Fruit fly (Drosophila melanogaster) whole organism, embryonic: Measurements from ENCODE around the gene CG15629.
A peak's percentile ranks its signal among the peaks of the same experiment; 100 is the strongest.

Experiments used
- Antp ChIP-seq: fragments of 200-800 bp; sonication (Bioruptor generic); optimal IDR thresholded peaks from 3 replicates; lab custom pipeline; 2016; ENCODE audit warnings: missing biosample characterization, missing genetic modification characterization
- Atf-2 ChIP-seq: fragments of 200-800 bp; sonication (Bioruptor generic); optimal IDR thresholded peaks from 2 replicates; lab custom pipeline; 2016; ENCODE audit warnings: missing biosample characterization, missing genetic modification characterization
- Atf3 ChIP-seq: fragments of 200-800 bp; sonication (Bioruptor generic); optimal IDR thresholded peaks from 3 replicates; lab custom pipeline; 2016; ENCODE audit warnings: missing biosample characterization, missing genetic modification characterization
- Bdp1 ChIP-seq: fragments of 200-800 bp; sonication (Bioruptor generic); optimal IDR thresholded peaks from 3 replicates; lab custom pipeline; 2016; ENCODE audit warnings: missing biosample characterization, missing genetic modification characterization
- CG10543 ChIP-seq: fragments of 200-800 bp; sonication (Bioruptor generic); optimal IDR thresholded peaks from 3 replicates; lab custom pipeline; 2017; ENCODE audit warnings: missing biosample characterization, mild to moderate bottlenecking, missing genetic modification characterization, moderate library complexity
- CG10654 ChIP-seq: fragments of 200-800 bp; sonication (Bioruptor generic); optimal IDR thresholded peaks from 2 replicates; lab custom pipeline; 2016; ENCODE audit warnings: missing biosample characterization, missing genetic modification characterization
- CG11247 ChIP-seq: fragments of 200-800 bp; sonication (Bioruptor generic); IDR thresholded peaks from 2 replicates; pipeline ENCODE4 v1.3.6; 2022; ENCODE audit warnings: missing biosample characterization, missing genetic modification characterization
- CG11695 ChIP-seq: fragments of 200-800 bp; sonication (Bioruptor generic); IDR thresholded peaks from 3 replicates; pipeline ENCODE4 v1.3.6; 2022; ENCODE audit warnings: missing biosample characterization, missing genetic modification characterization
- CG11723 ChIP-seq: fragments of 200-800 bp; sonication (Bioruptor generic); optimal IDR thresholded peaks from 2 replicates; lab custom pipeline; 2017; ENCODE audit warnings: missing biosample characterization, mild to moderate bottlenecking, missing genetic modification characterization
- CG12236 ChIP-seq: fragments of 200-800 bp; sonication (Bioruptor generic); optimal IDR thresholded peaks from 2 replicates; lab custom pipeline; 2016; ENCODE audit warnings: missing biosample characterization, missing genetic modification characterization
- CG13894 ChIP-seq: fragments of 200-800 bp; sonication (Bioruptor generic); optimal IDR thresholded peaks from 3 replicates; lab custom pipeline; 2018; ENCODE audit warnings: missing biosample characterization, mild to moderate bottlenecking, missing genetic modification characterization, moderate library complexity
- CG14860 ChIP-seq: fragments of 200-800 bp; sonication (Bioruptor generic); IDR thresholded peaks from 3 replicates; pipeline ENCODE4 v1.3.6; 2022; ENCODE audit warnings: missing biosample characterization, missing genetic modification characterization; ENCODE audit not compliant: partially characterized antibody
- CG15011 ChIP-seq: fragments of 200-800 bp; sonication (Bioruptor generic); optimal IDR thresholded peaks from 3 replicates; lab custom pipeline; 2018; ENCODE audit warnings: missing biosample characterization, mild to moderate bottlenecking, missing genetic modification characterization
- CG18011 ChIP-seq: fragments of 200-800 bp; sonication (Bioruptor generic); optimal IDR thresholded peaks from 2 replicates; lab custom pipeline; 2017; ENCODE audit warnings: missing biosample characterization, missing genetic modification characterization, mild to moderate bottlenecking, moderate library complexity, missing genotype
- CG2129 ChIP-seq: fragments of 200-800 bp; sonication (Bioruptor generic); IDR thresholded peaks from 2 replicates; pipeline ENCODE4 v1.3.6; 2022; ENCODE audit warnings: missing biosample characterization, missing genetic modification characterization; ENCODE audit not compliant: partially characterized antibody
- CG30431 ChIP-seq: fragments of 200-800 bp; sonication (Bioruptor generic); optimal IDR thresholded peaks from 2 replicates; lab custom pipeline; 2017; ENCODE audit warnings: missing biosample characterization, missing genetic modification characterization
- CG3407 ChIP-seq: fragments of 200-800 bp; sonication (Bioruptor generic); optimal IDR thresholded peaks from 2 replicates; lab custom pipeline; 2018; ENCODE audit warnings: missing biosample characterization, mild to moderate bottlenecking, missing genetic modification characterization
- CG4424 ChIP-seq: fragments of 200-800 bp; sonication (Bioruptor generic); optimal IDR thresholded peaks from 3 replicates; lab custom pipeline; 2016; ENCODE audit warnings: missing biosample characterization, missing genetic modification characterization
- CG5245 ChIP-seq: fragments of 200-800 bp; sonication (Bioruptor generic); optimal IDR thresholded peaks from 3 replicates; lab custom pipeline; 2016; ENCODE audit warnings: missing biosample characterization, missing genetic modification characterization
- CG7987 ChIP-seq: fragments of 200-800 bp; sonication (Bioruptor generic); optimal IDR thresholded peaks from 2 replicates; lab custom pipeline; 2018; ENCODE audit warnings: missing biosample characterization, mild to moderate bottlenecking, missing genetic modification characterization, moderate library complexity
- CG9817 ChIP-seq: fragments of 200-800 bp; sonication (Bioruptor generic); optimal IDR thresholded peaks from 2 replicates; lab custom pipeline; 2018; ENCODE audit warnings: missing biosample characterization, mild to moderate bottlenecking, missing genetic modification characterization, moderate library complexity
- D ChIP-seq, 2 experiments: fragments of 200-800 bp in 1 of 2; fragments of >200 bp in 1 of 2; sonication (Bioruptor generic) in 1 of 2; optimal IDR thresholded peaks; 2 replicates in 1 of 2; 3 replicates in 1 of 2; lab custom pipeline; 2017; ENCODE audit warnings: mild to moderate bottlenecking in 1 of 2, missing biosample characterization in 1 of 2, missing genetic modification characterization in 1 of 2, missing genetic modification reagents in 1 of 2
- Dad ChIP-seq: fragments of 200-800 bp; sonication (Bioruptor generic); optimal IDR thresholded peaks from 3 replicates; lab custom pipeline; 2016; ENCODE audit warnings: missing biosample characterization, missing genetic modification characterization
- E2f1 ChIP-seq: fragments of 200-800 bp; sonication (Bioruptor generic); IDR thresholded peaks from 2 replicates; pipeline ENCODE4 v1.3.6; 2022; ENCODE audit warnings: missing biosample characterization, missing genetic modification characterization
- H2.0 ChIP-seq: fragments of 200-800 bp; sonication (Bioruptor generic); IDR thresholded peaks from 2 replicates; pipeline ENCODE4 v1.3.6; 2022; ENCODE audit warnings: missing biosample characterization, missing genetic modification characterization
- HLH54F ChIP-seq: fragments of 200-800 bp; sonication (Bioruptor generic); optimal IDR thresholded peaks from 3 replicates; lab custom pipeline; 2016; ENCODE audit warnings: missing biosample characterization, missing genetic modification characterization
- HmgZ ChIP-seq: fragments of 200-800 bp; sonication (Bioruptor generic); optimal IDR thresholded peaks from 2 replicates; lab custom pipeline; 2018; ENCODE audit warnings: missing biosample characterization, mild to moderate bottlenecking, missing genetic modification characterization
- Med ChIP-seq: fragments of 200-800 bp; sonication (Bioruptor generic); peaks from one replicate; lab custom pipeline; 2016; ENCODE audit warnings: missing biosample characterization, missing genetic modification characterization, mild to moderate bottlenecking, inconsistent platforms, moderate library complexity
- Scr ChIP-seq: fragments of 200-800 bp; sonication (Bioruptor generic); IDR thresholded peaks from 2 replicates; pipeline ENCODE4 v1.3.6; 2022; ENCODE audit warnings: missing biosample characterization, missing genetic modification characterization; ENCODE audit not compliant: partially characterized antibody
- Side ChIP-seq: fragments of 200-800 bp; sonication (Bioruptor generic); optimal IDR thresholded peaks from 2 replicates; lab custom pipeline; 2016; ENCODE audit warnings: missing biosample characterization, missing genetic modification characterization
- abd-A ChIP-seq: fragments of 200-800 bp; sonication (Bioruptor generic); optimal IDR thresholded peaks from 3 replicates; lab custom pipeline; 2019; ENCODE audit warnings: missing biosample characterization, mild to moderate bottlenecking, missing genetic modification characterization, moderate library complexity
- bab2 ChIP-seq: fragments of 200-800 bp; sonication (Bioruptor generic); optimal IDR thresholded peaks from 2 replicates; lab custom pipeline; 2016; ENCODE audit warnings: missing biosample characterization, missing genetic modification characterization
- br ChIP-seq: fragments of >200 bp; optimal IDR thresholded peaks from 2 replicates; lab custom pipeline; 2017
- cg ChIP-seq: fragments of 200-800 bp; sonication (Bioruptor generic); optimal IDR thresholded peaks from 3 replicates; lab custom pipeline; 2019; ENCODE audit warnings: missing biosample characterization, mild to moderate bottlenecking, missing genetic modification characterization, moderate library complexity
- gt ChIP-seq: fragments of 200-800 bp; sonication (Bioruptor generic); IDR thresholded peaks from 2 replicates; pipeline ENCODE4 v1.3.6; 2022; ENCODE audit warnings: missing biosample characterization, missing genetic modification characterization
- ham ChIP-seq: fragments of 200-800 bp; sonication (Bioruptor generic); IDR thresholded peaks from 2 replicates; pipeline ENCODE4 v1.3.6; 2022; ENCODE audit warnings: missing biosample characterization, missing genetic modification characterization
- lilli ChIP-seq: fragments of 200-800 bp; sonication (Bioruptor generic); optimal IDR thresholded peaks from 3 replicates; lab custom pipeline; 2016; ENCODE audit warnings: missing biosample characterization, missing genetic modification characterization
- nmo ChIP-seq: fragments of 200-800 bp; sonication (Bioruptor generic); optimal IDR thresholded peaks from 2 replicates; lab custom pipeline; 2018; ENCODE audit warnings: missing biosample characterization, mild to moderate bottlenecking, missing genetic modification characterization, moderate library complexity
- nom ChIP-seq: fragments of 200-800 bp; sonication (Bioruptor generic); optimal IDR thresholded peaks from 2 replicates; lab custom pipeline; 2017; ENCODE audit warnings: missing biosample characterization, missing genetic modification characterization, mild to moderate bottlenecking, moderate library complexity, missing genetic modification reagents
- org-1 ChIP-seq: fragments of 200-800 bp; sonication (Bioruptor generic); optimal IDR thresholded peaks from 2 replicates; lab custom pipeline; 2017; ENCODE audit warnings: missing biosample characterization, missing genetic modification characterization
- prd ChIP-seq, 3 experiments: fragments of >200 bp in 2 of 3; fragments of 200-800 bp in 1 of 3; sonication (Bioruptor generic) in 1 of 3; optimal IDR thresholded peaks in 2 of 3; IDR thresholded peaks in 1 of 3; 2 replicates in 2 of 3; 3 replicates in 1 of 3; pipeline versions ENCODE4 v1.3.6 to Lab custom; 2017 to 2022; ENCODE audit warnings: missing biosample characterization in 1 of 3, missing genetic modification characterization in 1 of 3
- ro ChIP-seq: fragments of 200-800 bp; sonication (Bioruptor generic); IDR thresholded peaks from 2 replicates; pipeline ENCODE4 v1.3.6; 2022; ENCODE audit warnings: missing biosample characterization, missing genetic modification characterization
- row ChIP-seq: fragments of 200-800 bp; sonication (Bioruptor generic); IDR thresholded peaks from 3 replicates; pipeline ENCODE4 v1.3.6; 2022; ENCODE audit warnings: missing biosample characterization, missing genetic modification characterization
- sc ChIP-seq, 3 experiments: fragments of >200 bp in 2 of 3; fragments of 200-800 bp in 1 of 3; sonication (Bioruptor generic) in 1 of 3; optimal IDR thresholded peaks; 2 replicates in 2 of 3; 3 replicates in 1 of 3; lab custom pipeline; 2017; ENCODE audit warnings: mild to moderate bottlenecking in 1 of 3, missing biosample characterization in 1 of 3, missing genetic modification characterization in 1 of 3, missing genetic modification reagents in 1 of 3
- sisA ChIP-seq: fragments of 200-800 bp; sonication (Bioruptor generic); IDR thresholded peaks from 2 replicates; pipeline ENCODE4 v1.3.6; 2022; ENCODE audit warnings: missing biosample characterization, missing genetic modification characterization
- slbo ChIP-seq: fragments of 200-800 bp; sonication (Bioruptor generic); IDR thresholded peaks from 2 replicates; pipeline ENCODE4 v1.3.6; 2022; ENCODE audit warnings: missing biosample characterization, missing genetic modification characterization
- sob ChIP-seq: fragments of 200-800 bp; sonication (Bioruptor generic); IDR thresholded peaks from 2 replicates; pipeline ENCODE4 v1.3.6; 2022; ENCODE audit warnings: missing biosample characterization, missing genetic modification characterization
- sug ChIP-seq: fragments of 200-800 bp; optimal IDR thresholded peaks from 2 replicates; lab custom pipeline; 2019; ENCODE audit warnings: missing biosample characterization, mild to moderate bottlenecking, missing genetic modification characterization, moderate library complexity
- tio ChIP-seq: fragments of 200-800 bp; sonication (Bioruptor generic); optimal IDR thresholded peaks from 2 replicates; lab custom pipeline; 2017; ENCODE audit warnings: missing biosample characterization, missing genetic modification characterization, inconsistent platforms
- ttk ChIP-seq: fragments of 200-800 bp; sonication (Bioruptor generic); IDR thresholded peaks from 2 replicates; pipeline ENCODE4 v2.1.2; 2022; ENCODE audit warnings: missing biosample characterization, missing genetic modification characterization

CG15629 gene

dm6 chr2L:4821319-4821717 is 8.5 kb downstream of the CG15629 start (continued):
- TF ChIP-seq Atf-2 (GFP tag; lab: Kevin White, UChicago) (peak; percentile 51), sc (optimal IDR thresholded peaks at IDR 0.05; lab: Kevin White, UChicago) (no peak), sc (GFP tag; optimal IDR thresholded peaks at IDR 0.05; lab: Kevin White, UChicago) (no peak), CG13894 (tag; lab: Kevin White, UChicago) (peak; percentile 80), CG18011 (GFP tag; lab: Kevin White, UChicago) (no peak), HmgZ (tag; lab: Kevin White, UChicago) (no peak), sob (GFP tag; lab: Robert Waterston, UW) (peak; percentile 62), CG10543 (GFP tag; lab: Kevin White, UChicago) (peak; percentile 19), E2f1 (peak; percentile 61; the same call in 1 of the 2 replicates), br (lab: Kevin White, UChicago) (no peak), CG5245 (GFP tag; lab: Kevin White, UChicago) (no peak), slbo (GFP tag; lab: Robert Waterston, UW) (peak; percentile 70), CG3407 (GFP tag; lab: Kevin White, UChicago) (peak; percentile 26), H2.0 (GFP tag; lab: Robert Waterston, UW) (peak; percentile 64; the same call in 1 of the 2 replicates), cg (GFP tag; lab: Kevin White, UChicago) (no peak), HLH54F (peak; percentile 36), CG10654 (GFP tag; lab: Kevin White, UChicago) (peak; percentile 20), ro (GFP tag; lab: Robert Waterston, UW) (no peak), bab2 (GFP tag; lab: Kevin White, UChicago) (peak; percentile 3), CG30431 (GFP tag; lab: Kevin White, UChicago) (peak; percentile 25), row (GFP tag; lab: Robert Waterston, UW) (peak; percentile 59), nmo (GFP tag; lab: Kevin White, UChicago) (peak; percentile 67), abd-A (tag; lab: Kevin White, UChicago) (no peak), lilli (peak; percentile 64), ttk (peak; percentile 30; the same call in 1 of the 2 replicates), Antp (peak; percentile 44), CG14860 (GFP tag; lab: Robert Waterston, UW) (no peak), CG7987 (GFP tag; lab: Kevin White, UChicago) (no peak), Bdp1 (GFP tag; lab: Kevin White, UChicago) (no peak), CG4424 (GFP tag; lab: Kevin White, UChicago) (peak; percentile 50), Med (peak; percentile 87), CG11723 (peak; percentile 15), Atf3 (GFP tag; lab: Kevin White, UChicago) (no peak), D (optimal IDR thresholded peaks at IDR 0.05; lab: Kevin White, UChicago) (no peak), D (GFP tag; optimal IDR thresholded peaks at IDR 0.05; lab: Kevin White, UChicago) (peak; percentile 60), CG2129 (GFP tag; lab: Robert Waterston, UW) (no peak), sug (peak; percentile 50), org-1 (GFP tag; lab: Kevin White, UChicago) (peak; percentile 61), sisA (peak; percentile 66), prd (optimal IDR thresholded peaks at IDR 0.05; lab: Kevin White, UChicago) (no peak), prd (GFP tag; IDR thresholded peaks at IDR 0.05; lab: Robert Waterston, UW) (peak; percentile 68), Scr (no peak), CG15011 (peak; percentile 63), nom (peak; percentile 88), tio (GFP tag; lab: Kevin White, UChicago) (peak; percentile 37), CG11247 (GFP tag; lab: Robert Waterston, UW) (peak; percentile 72), Dad (GFP tag; lab: Kevin White, UChicago) (no peak), gt (no peak), Side (no peak), CG9817 (peak; percentile 49), CG11695 (GFP tag; lab: Robert Waterston, UW) (peak; percentile 75), CG12236 (no peak), ham (GFP tag; lab: Robert Waterston, UW) (no peak)
